Worm (Caenorhabditis elegans) whole organism, young adult: ENCODE data around the gene lnkn-1.

Source experiments
- C06A6.2 ChIP-seq: fragments of 200-800 bp; sonication (Bioruptor generic); conservative IDR thresholded peaks from 2 replicates; pipeline ENCODE4 v1.3.6; 2022; ENCODE audit warnings: missing genetic modification characterization, missing compliant biosample characterization
- Y56A3A.18 ChIP-seq: fragments of 200-800 bp; sonication (Bioruptor generic); IDR thresholded peaks from 2 replicates; pipeline ENCODE4 v1.3.6; 2022; ENCODE audit warnings: missing genetic modification reagents, missing genetic modification characterization, missing compliant biosample characterization
- ZK185.1 ChIP-seq: sonication (generic microtip); optimal IDR thresholded peaks from 2 replicates; lab custom pipeline; 2016; ENCODE audit warnings: mild to moderate bottlenecking, missing genetic modification characterization, missing compliant biosample characterization; ENCODE audit not compliant: poor library complexity, severe bottlenecking
- ama-1 ChIP-seq, 3 experiments: fragments of 150-350 bp in 1 of 3; sonication (generic microtip) in 2 of 3; optimal IDR thresholded peaks; 2 replicates each; lab custom pipeline; 2014 to 2018; ENCODE audit warnings: missing biosample characterization in 2 of 3, missing genetic modification characterization in 2 of 3, missing genetic modification reagents in 2 of 3
- attf-5 ChIP-seq: fragments of 200-800 bp; sonication (Bioruptor generic); optimal IDR thresholded peaks from 2 replicates; lab custom pipeline; 2018; ENCODE audit warnings: mild to moderate bottlenecking, missing genetic modification characterization, missing compliant biosample characterization
- cebp-1 ChIP-seq, 2 experiments: fragments of 200-800 bp in 1 of 2; sonication (Bioruptor generic) in 1 of 2; sonication (generic microtip) in 1 of 2; IDR thresholded peaks in 1 of 2; optimal IDR thresholded peaks in 1 of 2; 2 replicates each; pipeline versions ENCODE4 v1.3.6 to Lab custom; 2017 to 2022; ENCODE audit warnings: missing compliant biosample characterization in 2 of 2, missing genetic modification characterization in 2 of 2, mild to moderate bottlenecking in 1 of 2, missing genetic modification reagents in 1 of 2, moderate library complexity in 1 of 2
- egrh-3 ChIP-seq: fragments of 200-800 bp; sonication (Bioruptor generic); IDR thresholded peaks from 2 replicates; pipeline ENCODE4 v1.3.6; 2022; ENCODE audit warnings: missing genetic modification reagents, missing genetic modification characterization, missing compliant biosample characterization
- fkh-3 ChIP-seq: sonication (generic microtip); optimal IDR thresholded peaks from 2 replicates; lab custom pipeline; 2016; ENCODE audit warnings: mild to moderate bottlenecking, missing genetic modification characterization, missing compliant biosample characterization
- sea-2 ChIP-seq: fragments of 200-800 bp; sonication (Bioruptor generic); IDR thresholded peaks from 2 replicates; pipeline ENCODE4 v1.3.6; 2022; ENCODE audit warnings: missing genetic modification characterization, missing compliant biosample characterization
- snpc-4 ChIP-seq, 5 experiments: fragments of 150-350 bp in 1 of 5; sonication (generic microtip) in 4 of 5; optimal IDR thresholded peaks; 2 replicates each; lab custom pipeline; 2014 to 2018; ENCODE audit warnings: missing genetic modification characterization in 5 of 5, missing biosample characterization in 3 of 5, antibody characterized with exemption in 2 of 5, mild to moderate bottlenecking in 2 of 5, missing compliant biosample characterization in 2 of 5, missing genotype in 2 of 5, moderate library complexity in 2 of 5, missing genetic modification reagents in 1 of 5
- unc-62 ChIP-seq: fragments of 150-350 bp; optimal IDR thresholded peaks from 2 replicates; lab custom pipeline; 2014; ENCODE audit warnings: missing biosample characterization, missing genetic modification reagents, missing genetic modification characterization

DNA sequence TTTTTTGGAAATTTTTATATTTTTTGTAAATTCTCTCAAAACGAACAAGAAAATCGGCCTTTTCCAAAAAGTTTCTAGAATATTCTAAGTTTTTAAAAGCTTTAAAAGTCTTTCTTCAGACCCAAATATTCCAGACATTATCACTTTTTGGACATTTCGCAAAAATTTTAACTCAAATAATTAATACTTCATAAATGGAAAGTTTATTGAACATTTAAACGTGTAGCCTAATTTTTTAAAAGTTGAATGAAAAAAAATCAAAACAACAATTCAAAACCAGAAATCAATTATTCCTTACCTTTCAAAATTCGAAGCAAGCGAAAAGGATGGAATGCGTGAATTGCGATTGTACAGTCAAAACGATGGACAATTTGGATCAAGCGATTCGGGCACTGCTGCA, 29.8 kb downstream of the lnkn-1 start, which contains the start of gene ZK637.15:
- TF ChIP-seq Y56A3A.18 (GFP tag; lab: Robert Waterston, UW) (no peak), ama-1 (optimal IDR thresholded peaks at IDR 0.05; lab: Kevin White, UChicago) (no peak), ama-1 (GFP tag; optimal IDR thresholded peaks at IDR 0.05; lab: Kevin White, UChicago) (no peak), egrh-3 (GFP tag; lab: Robert Waterston, UW) (no peak), snpc-4 (GFP tag; optimal IDR thresholded peaks at IDR 0.05; lab: Kevin White, UChicago) (no peak), snpc-4 (tag; optimal IDR thresholded peaks at IDR 0.05; lab: Kevin White, UChicago) (no peak), fkh-3 (tag; lab: Kevin White, UChicago) (no peak), ZK185.1 (tag; lab: Kevin White, UChicago) (no peak), attf-5 (no peak), cebp-1 (GFP tag; IDR thresholded peaks at IDR 0.05; lab: Robert Waterston, UW) (no peak), cebp-1 (tag; optimal IDR thresholded peaks at IDR 0.05; lab: Kevin White, UChicago) (no peak), sea-2 (GFP tag; lab: Robert Waterston, UW) (no peak), C06A6.2 (GFP tag; lab: Robert Waterston, UW) (no peak), unc-62 (GFP tag; lab: Kevin White, UChicago) (no peak)
